Worm (Caenorhabditis elegans): Measurements from ENCODE around the gene kcmf-1.
A peak's percentile ranks its signal among the peaks of the same experiment; 100 is the strongest.

kcmf-1 gene

ce11 chrIII:7859313-7859712, 30.1 kb downstream of the kcmf-1 start, which contains the start of gene tomm-7:
Gene tomm-7 (plus strand): TSS chrIII:7859613.
- TF ChIP-seq hmg-1.2 (GFP tag; IDR thresholded peaks at IDR 0.05) (0 out of 2 replicates have a peak, but pooled peaks have one; percentile 14), nfya-2 (GFP tag; IDR thresholded peaks at IDR 0.05) (no peak)

ce11 chrIII:7860885-7861284, 31.7 kb downstream of the kcmf-1 start, which contains the start of gene cuc-1:
Gene cuc-1 (minus strand): TSS chrIII:7860985.
- TF ChIP-seq lag-1 (GFP tag; IDR thresholded peaks at IDR 0.05) (no peak), unc-62 (GFP tag; optimal IDR thresholded peaks at IDR 0.05) (no peak), nfya-2 (GFP tag; IDR thresholded peaks at IDR 0.05) (no peak), nhr-80 (tag; optimal IDR thresholded peaks at IDR 0.05) (peak; percentile 48)

ce11 chrIII:7861535-7862120, 32.4 kb downstream of the kcmf-1 start, which contains the start of gene snr-5:
Gene snr-5 (plus strand): TSS chrIII:7862070.
- TF ChIP-seq ama-1 (optimal IDR thresholded peaks at IDR 0.05) (no peak), ama-1 (GFP tag; optimal IDR thresholded peaks at IDR 0.05) (peak in 1 of 2 experiments; percentile 18), hmg-20 (GFP tag; IDR thresholded peaks at IDR 0.05) (no peak), ceh-91 (GFP tag; IDR thresholded peaks at IDR 0.05) (no peak)

DNA sequence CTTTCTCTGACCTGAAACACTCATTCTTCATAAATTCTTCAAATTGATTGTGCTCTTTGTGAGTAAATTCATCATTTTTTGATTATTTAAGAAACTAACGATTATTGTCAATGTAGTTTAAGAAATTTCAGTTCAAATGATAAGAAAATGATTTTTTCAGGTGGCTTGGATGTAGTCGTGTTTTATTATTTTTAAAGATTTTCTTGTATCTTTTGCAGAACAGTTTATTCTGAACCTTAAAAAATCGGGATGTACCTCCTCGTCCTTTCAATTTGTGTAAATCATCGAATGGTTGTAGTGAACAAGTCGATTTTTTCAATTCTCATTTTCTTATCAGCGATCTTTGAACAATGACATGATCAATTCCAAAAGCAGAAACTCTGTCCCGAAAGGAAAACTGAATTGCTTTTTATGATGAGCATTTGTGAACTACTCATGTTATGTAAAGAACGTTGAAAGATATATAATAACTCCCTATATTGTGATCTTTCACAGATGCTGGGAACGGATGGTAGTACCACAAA, 36.1 kb downstream of the kcmf-1 start, which contains the start of gene slc-17.3:
TSS of gene slc-17.3 (minus strand) at position 51 of the 524 bp plus-strand sequence.
- TF ChIP-seq unc-62 (GFP tag; optimal IDR thresholded peaks at IDR 0.05) (no peak), nhr-80 (tag; optimal IDR thresholded peaks at IDR 0.05) (peak; percentile 61)

DNA sequence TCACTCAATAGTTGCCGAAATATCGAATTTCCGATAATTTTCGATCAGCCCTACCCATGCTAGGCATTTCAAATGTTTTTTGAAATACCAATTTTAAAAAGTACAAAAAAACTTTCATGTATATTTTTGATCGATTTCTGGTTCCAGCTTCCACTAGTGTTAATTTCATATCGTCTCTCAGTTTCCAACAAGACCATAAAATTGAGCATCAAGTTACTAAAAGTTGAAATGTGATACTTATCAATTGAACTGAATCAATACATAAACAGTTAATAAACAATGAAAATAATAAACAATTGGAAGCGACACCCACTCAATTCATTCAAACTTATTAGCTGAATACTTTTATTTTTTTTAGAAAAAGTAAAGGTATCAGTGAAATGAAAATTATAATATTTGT, 37.0 kb downstream of the kcmf-1 start, which contains the start of gene cup-4:
TSS of gene cup-4 (plus strand) at position 301 of the 400 bp plus-strand sequence.
- no peak for TF ChIP-seq B0019.2 (GFP tag; conservative IDR thresholded peaks at IDR 0.05)
- TF ChIP-seq madf-8 (GFP tag; conservative IDR thresholded peaks at IDR 0.05) = no peak
- TF ChIP-seq snpc-4 (GFP tag; optimal IDR thresholded peaks at IDR 0.05) = no peak
- TF ChIP-seq snpc-4 (tag; optimal IDR thresholded peaks at IDR 0.05) = no peak
- TF ChIP-seq ets-4 (GFP tag; optimal IDR thresholded peaks at IDR 0.05) = no peak
- TF ChIP-seq ztf-6 (GFP tag; IDR thresholded peaks at IDR 0.05) = no peak
- no peak for TF ChIP-seq nhr-179 (tag; optimal IDR thresholded peaks at IDR 0.05)
- TF ChIP-seq madf-3 (GFP tag; IDR thresholded peaks at IDR 0.05) = no peak
- no peak for TF ChIP-seq tlf-1 (GFP tag; optimal IDR thresholded peaks at IDR 0.05)

ce11 chrIII:7872776-7873175, 43.6 kb downstream of the kcmf-1 start:
- peak; percentile 5 for TF ChIP-seq somi-1 (GFP tag; optimal IDR thresholded peaks at IDR 0.05)
- TF ChIP-seq lin-40 (tag; optimal IDR thresholded peaks at IDR 0.05) = peak; percentile 31
- peak; percentile 34; the same call in 1 of the 2 replicates for TF ChIP-seq lin-26 (GFP tag; IDR thresholded peaks at IDR 0.05)
- TF ChIP-seq dpff-1 (tag; optimal IDR thresholded peaks at IDR 0.05) = no peak

DNA sequence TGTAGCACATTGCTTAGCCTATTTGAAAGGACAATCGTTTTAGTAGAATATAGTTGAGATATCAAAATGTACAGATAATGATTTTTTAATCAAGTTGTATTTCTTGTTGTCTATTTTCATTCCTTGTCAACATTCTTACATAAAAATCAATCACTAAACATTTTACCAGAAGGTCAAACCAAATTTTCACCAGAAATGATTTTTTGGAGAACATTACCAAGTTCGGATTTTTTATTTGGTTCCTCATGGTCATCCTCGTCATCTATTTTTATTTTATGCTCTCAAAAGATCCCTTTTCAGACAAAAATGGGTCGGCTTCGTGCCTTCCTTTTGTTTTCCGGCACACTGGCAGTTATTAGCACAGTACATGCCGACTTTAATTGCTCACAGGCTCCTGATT, 44.3 kb downstream of the kcmf-1 start, which contains the start of gene tyr-1:
TSS of gene tyr-1 (plus strand) at position 301 of the 400 bp plus-strand sequence.
- TF ChIP-seq die-1 (tag; optimal IDR thresholded peaks at IDR 0.05) (no peak), ceh-100 (GFP tag; IDR thresholded peaks at IDR 0.05) (no peak), nhr-120 (GFP tag; IDR thresholded peaks at IDR 0.05) (no peak), C17E4.6 (GFP tag; IDR thresholded peaks at IDR 0.05) (no peak), madf-6 (GFP tag; IDR thresholded peaks at IDR 0.05) (no peak), ztf-3 (GFP tag; optimal IDR thresholded peaks at IDR 0.05) (no peak), bed-1 (GFP tag; IDR thresholded peaks at IDR 0.05) (no peak), rec-8 (tag; optimal IDR thresholded peaks at IDR 0.05) (no peak), rcor-1 (GFP tag; IDR thresholded peaks at IDR 0.05) (no peak), sea-2 (GFP tag; IDR thresholded peaks at IDR 0.05) (no peak), gei-17 (GFP tag; optimal IDR thresholded peaks at IDR 0.05) (no peak), hlh-12 (tag; optimal IDR thresholded peaks at IDR 0.05) (no peak), mcd-1 (GFP tag; IDR thresholded peaks at IDR 0.05) (no peak), repo-1 (tag; optimal IDR thresholded peaks at IDR 0.05) (no peak), nfya-2 (GFP tag; IDR thresholded peaks at IDR 0.05) (no peak), F10E7.11 (tag; optimal IDR thresholded peaks at IDR 0.05) (no peak)
